Worm (Caenorhabditis elegans): ENCODE results near the gene fkh-9.

Gene fkh-9

ce11 chrX:3820666-3821065 is 6.1 kb downstream of the fkh-9 start:
- no peak for TF ChIP-seq daf-16 (GFP tag; optimal IDR thresholded peaks at IDR 0.05)
- peak; percentile 74 for TF ChIP-seq daf-16 (tag; optimal IDR thresholded peaks at IDR 0.05)
- no peak for TF ChIP-seq Y5F2A.4 (GFP tag; optimal IDR thresholded peaks at IDR 0.05)
- no peak for TF ChIP-seq dmd-9 (GFP tag; IDR thresholded peaks at IDR 0.05)
- TF ChIP-seq spr-1 (tag; optimal IDR thresholded peaks at IDR 0.05), result no peak
- TF ChIP-seq unc-130 (GFP tag; optimal IDR thresholded peaks at IDR 0.05), result no peak
- no peak for TF ChIP-seq nhr-48 (tag; optimal IDR thresholded peaks at IDR 0.05)
- TF ChIP-seq ama-1 (optimal IDR thresholded peaks at IDR 0.05), result no peak
- no peak for TF ChIP-seq fkh-10 (GFP tag; optimal IDR thresholded peaks at IDR 0.05)
- no peak for TF ChIP-seq sdz-12 (GFP tag; optimal IDR thresholded peaks at IDR 0.05)
- TF ChIP-seq madf-9 (GFP tag; conservative IDR thresholded peaks at IDR 0.05), result no peak
- TF ChIP-seq F49E8.2 (tag; optimal IDR thresholded peaks at IDR 0.05; ENCODE audit: borderline replicate concordance), result no peak
- TF ChIP-seq nhr-76 (tag; optimal IDR thresholded peaks at IDR 0.05), result no peak
- peak; percentile 19 for TF ChIP-seq mes-2 (tag; optimal IDR thresholded peaks at IDR 0.05; ENCODE audit: poor library complexity, severe bottlenecking)
- TF ChIP-seq dve-1 (tag; optimal IDR thresholded peaks at IDR 0.05; ENCODE audit: insufficient read depth), result peak; percentile 44
- peak; percentile 66 for TF ChIP-seq hlh-11 (tag; optimal IDR thresholded peaks at IDR 0.05)
- TF ChIP-seq lin-13 (GFP tag; optimal IDR thresholded peaks at IDR 0.05), result no peak
- no peak for TF ChIP-seq hmg-1.1 (GFP tag; IDR thresholded peaks at IDR 0.05)
- TF ChIP-seq mdl-1 (tag; optimal IDR thresholded peaks at IDR 0.05), result no peak
- TF ChIP-seq nhr-111 (GFP tag; optimal IDR thresholded peaks at IDR 0.05), result no peak
- TF ChIP-seq lin-39 (tag; optimal IDR thresholded peaks at IDR 0.05), result no peak
- no peak for TF ChIP-seq dmd-8 (GFP tag; IDR thresholded peaks at IDR 0.05)
- TF ChIP-seq lin-1 (GFP tag; IDR thresholded peaks at IDR 0.05), result peak; percentile 33; the same call in 1 of the 2 replicates
- no peak for TF ChIP-seq T20F7.1 (GFP tag; optimal IDR thresholded peaks at IDR 0.05)
- TF ChIP-seq nhr-41 (GFP tag; IDR thresholded peaks at IDR 0.05), result no peak
- peak; percentile 64 for TF ChIP-seq pqm-1 (tag; optimal IDR thresholded peaks at IDR 0.05)
- TF ChIP-seq aha-1 (tag), result no peak
- TF ChIP-seq daf-12 (tag; optimal IDR thresholded peaks at IDR 0.05), result no peak
- no peak for TF ChIP-seq nhr-42 (GFP tag; IDR thresholded peaks at IDR 0.05)
- TF ChIP-seq dmd-6 (GFP tag; IDR thresholded peaks at IDR 0.05), result peak; percentile 78
- TF ChIP-seq lim-7 (GFP tag; IDR thresholded peaks at IDR 0.05), result no peak
- no peak for TF ChIP-seq skn-1 (tag; optimal IDR thresholded peaks at IDR 0.05)
- TF ChIP-seq attf-4 (tag; optimal IDR thresholded peaks at IDR 0.05), result no peak
- no peak for TF ChIP-seq nhr-237 (tag; optimal IDR thresholded peaks at IDR 0.05)
- peak; percentile 21 for TF ChIP-seq nhr-102 (tag; optimal IDR thresholded peaks at IDR 0.05)
- no peak for TF ChIP-seq fos-1 (tag; optimal IDR thresholded peaks at IDR 0.05)
- peak; percentile 10 for TF ChIP-seq hlh-30 (tag; optimal IDR thresholded peaks at IDR 0.05; ENCODE audit: insufficient read depth)
- TF ChIP-seq tag-97 (GFP tag; IDR thresholded peaks at IDR 0.05), result no peak
- no peak for TF ChIP-seq ztf-11 (tag; optimal IDR thresholded peaks at IDR 0.05)
- no peak for TF ChIP-seq jun-1 (tag; optimal IDR thresholded peaks at IDR 0.05)
- TF ChIP-seq unc-62 (GFP tag; optimal IDR thresholded peaks at IDR 0.05 in 1 of 2), result no peak
- TF ChIP-seq unc-62 (tag; optimal IDR thresholded peaks at IDR 0.05), result no peak
- TF ChIP-seq nhr-28 (tag; optimal IDR thresholded peaks at IDR 0.05), result peak; percentile 66
- no peak for TF ChIP-seq ceh-44 (GFP tag; IDR thresholded peaks at IDR 0.05)
- no peak for TF ChIP-seq lin-38 (GFP tag; IDR thresholded peaks at IDR 0.05)
- no peak for TF ChIP-seq Y105C5A.15 (GFP tag; IDR thresholded peaks at IDR 0.05)
- TF ChIP-seq zip-2 (tag; optimal IDR thresholded peaks at IDR 0.05), result no peak
- TF ChIP-seq pha-4 (GFP tag; IDR thresholded peaks at IDR 0.05), result peak; percentile 27; the same call in 1 of the 2 replicates
- TF ChIP-seq pha-4 (tag; optimal IDR thresholded peaks at IDR 0.05), result no peak
- TF ChIP-seq mdt-29 (GFP tag; IDR thresholded peaks at IDR 0.05), result no peak
- TF ChIP-seq egl-43 (GFP tag; IDR thresholded peaks at IDR 0.05), result no peak
- no peak for TF ChIP-seq gei-8 (GFP tag; optimal IDR thresholded peaks at IDR 0.05)
- TF ChIP-seq php-3 (GFP tag; IDR thresholded peaks at IDR 0.05), result no peak
- no peak for TF ChIP-seq F10B5.3 (tag; optimal IDR thresholded peaks at IDR 0.05)
